Worm (Caenorhabditis elegans): ENCODE results near the gene col-168.

DNA sequence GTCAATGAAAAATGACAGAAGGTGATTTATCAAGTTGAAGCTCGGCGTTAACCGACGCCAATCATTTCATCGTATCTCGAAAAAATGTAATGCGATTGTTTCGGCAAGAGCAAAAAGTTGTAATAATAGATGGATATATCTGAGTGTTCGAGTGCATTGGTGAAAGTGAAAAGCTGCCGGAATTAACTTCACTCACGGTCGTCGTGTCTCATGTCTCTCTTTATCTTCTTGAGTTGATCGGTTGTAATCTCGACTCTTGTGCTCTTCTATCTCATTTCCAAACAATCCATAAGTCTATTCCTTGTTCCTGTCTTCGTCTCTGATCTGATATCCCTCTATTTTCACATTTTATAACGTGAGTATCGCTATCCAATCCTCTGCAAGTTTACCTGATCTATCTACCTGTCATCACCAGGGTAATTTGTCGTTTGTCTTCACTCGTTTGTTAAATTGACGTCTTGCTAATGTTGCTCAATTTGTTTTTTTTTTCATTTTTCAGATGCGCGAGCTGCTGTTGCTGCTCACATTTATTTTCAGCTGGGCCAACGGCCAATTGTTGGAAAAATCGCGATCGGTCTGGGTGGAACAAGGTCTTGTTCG is 26.4 kb upstream of the col-168 start, which contains the start of gene cest-16:
- TF ChIP-seq nhr-76 (tag; optimal IDR thresholded peaks at IDR 0.05) (no peak), drap-1 (GFP tag; optimal IDR thresholded peaks at IDR 0.05) (no peak), mep-1 (tag; optimal IDR thresholded peaks at IDR 0.05) (no peak), pha-4 (tag; optimal IDR thresholded peaks at IDR 0.05) (no peak), elt-3 (tag; optimal IDR thresholded peaks at IDR 0.05) (no peak), snpc-4 (tag; optimal IDR thresholded peaks at IDR 0.05) (no peak), unc-62 (GFP tag; optimal IDR thresholded peaks at IDR 0.05) (peak; percentile 28), ham-2 (GFP tag; optimal IDR thresholded peaks at IDR 0.05) (no peak), nhr-12 (tag; optimal IDR thresholded peaks at IDR 0.05) (no peak), ztf-11 (tag; optimal IDR thresholded peaks at IDR 0.05) (no peak), hlh-1 (tag; optimal IDR thresholded peaks at IDR 0.05) (peak; percentile 45), lsy-2 (tag; optimal IDR thresholded peaks at IDR 0.05) (no peak), blmp-1 (tag; optimal IDR thresholded peaks at IDR 0.05) (no peak), ces-1 (GFP tag; optimal IDR thresholded peaks at IDR 0.05) (no peak)
